Fruit fly (Drosophila melanogaster) whole organism, embryonic: Measurements from ENCODE around the gene CG31960.

ENCODE experiments used
- Abd-B ChIP-seq: fragments of 200-800 bp; sonication (Bioruptor generic); optimal IDR thresholded peaks from 2 replicates; lab custom pipeline; 2018; ENCODE audit warnings: missing biosample characterization, mild to moderate bottlenecking, missing genetic modification characterization, moderate library complexity
- Awh ChIP-seq: fragments of 200-800 bp; sonication (Bioruptor generic); IDR thresholded peaks from 2 replicates; pipeline ENCODE4, ENCODE4 v1.3.6; 2022; ENCODE audit warnings: missing biosample characterization, missing genetic modification characterization
- Blimp-1 ChIP-seq: fragments of 200-800 bp; sonication (Bioruptor generic); optimal IDR thresholded peaks from 3 replicates; lab custom pipeline; 2018; ENCODE audit warnings: missing biosample characterization, missing genetic modification characterization, mild to moderate bottlenecking, moderate library complexity, missing genetic modification reagents
- CG10321 ChIP-seq: fragments of 200-800 bp; sonication (Bioruptor generic); IDR thresholded peaks from 2 replicates; pipeline ENCODE4 v1.3.6; 2022; ENCODE audit warnings: missing biosample characterization, missing genetic modification characterization
- CG10366 ChIP-seq: fragments of 200-800 bp; sonication (Bioruptor generic); IDR thresholded peaks from 2 replicates; pipeline ENCODE4 v1.3.6; 2022; ENCODE audit warnings: missing biosample characterization, missing genetic modification characterization
- CG10462 ChIP-seq: fragments of 200-800 bp; sonication (Bioruptor generic); optimal IDR thresholded peaks from 2 replicates; lab custom pipeline; 2016; ENCODE audit warnings: missing biosample characterization, missing genetic modification characterization
- CG10979 ChIP-seq: fragments of 200-800 bp; sonication (Bioruptor generic); optimal IDR thresholded peaks from 2 replicates; lab custom pipeline; 2018; ENCODE audit warnings: missing biosample characterization, mild to moderate bottlenecking, missing genetic modification characterization, moderate library complexity
- CG11504 ChIP-seq: fragments of 200-800 bp; sonication (Bioruptor generic); optimal IDR thresholded peaks from 3 replicates; lab custom pipeline; 2019; ENCODE audit warnings: missing biosample characterization, mild to moderate bottlenecking, missing genetic modification characterization, moderate library complexity
- CG1233 ChIP-seq: fragments of 200-800 bp; sonication (Bioruptor generic); optimal IDR thresholded peaks from 4 replicates; lab custom pipeline; 2018; ENCODE audit warnings: missing biosample characterization, mild to moderate bottlenecking, missing genetic modification characterization
- CG1529 ChIP-seq: fragments of 200-800 bp; sonication (Bioruptor generic); optimal IDR thresholded peaks from 3 replicates; lab custom pipeline; 2018; ENCODE audit warnings: missing biosample characterization, missing genetic modification characterization
- CG15514 ChIP-seq: fragments of 200-800 bp; sonication (Bioruptor generic); optimal IDR thresholded peaks from 3 replicates; lab custom pipeline; 2017; ENCODE audit warnings: missing biosample characterization, missing genetic modification characterization, mild to moderate bottlenecking, moderate library complexity, missing genetic modification reagents
- CG15696 ChIP-seq: fragments of 200-800 bp; sonication (Bioruptor generic); optimal IDR thresholded peaks from 2 replicates; lab custom pipeline; 2019; ENCODE audit warnings: missing biosample characterization, mild to moderate bottlenecking, missing genetic modification characterization, moderate library complexity
- CG1603 ChIP-seq: fragments of 200-800 bp; sonication (Bioruptor generic); optimal IDR thresholded peaks from 2 replicates; lab custom pipeline; 2019; ENCODE audit warnings: missing biosample characterization, mild to moderate bottlenecking, missing genetic modification characterization, moderate library complexity
- CG16813 ChIP-seq: fragments of 200-800 bp; sonication (Bioruptor generic); IDR thresholded peaks from 3 replicates; pipeline ENCODE4 v1.3.6; 2022; ENCODE audit warnings: missing biosample characterization, missing genetic modification characterization; ENCODE audit not compliant: partially characterized antibody
- CG2199 ChIP-seq: fragments of 200-800 bp; sonication (Bioruptor generic); IDR thresholded peaks from 3 replicates; pipeline ENCODE4 v1.3.6; 2022; ENCODE audit warnings: missing biosample characterization, missing genetic modification characterization
- CG2875 ChIP-seq: fragments of 200-800 bp; sonication (Bioruptor generic); optimal IDR thresholded peaks from 2 replicates; lab custom pipeline; 2017; ENCODE audit warnings: missing biosample characterization, mild to moderate bottlenecking, missing genetic modification characterization, missing genetic modification reagents
- CG3065 ChIP-seq: fragments of 200-800 bp; sonication (Bioruptor generic); optimal IDR thresholded peaks from 2 replicates; lab custom pipeline; 2016; ENCODE audit warnings: missing biosample characterization, missing genetic modification characterization
- CG32772 ChIP-seq: fragments of 200-800 bp; sonication (Bioruptor generic); IDR thresholded peaks from 2 replicates; pipeline ENCODE4 v1.3.6; 2022; ENCODE audit warnings: missing biosample characterization, missing genetic modification characterization
- CG34224 ChIP-seq: fragments of 200-800 bp; sonication (Bioruptor generic); IDR thresholded peaks from 3 replicates; pipeline ENCODE4 v1.3.6; 2022; ENCODE audit warnings: missing biosample characterization, missing genetic modification characterization; ENCODE audit not compliant: partially characterized antibody
- CG4328 ChIP-seq: fragments of 200-800 bp; sonication (Bioruptor generic); optimal IDR thresholded peaks from 3 replicates; lab custom pipeline; 2017; ENCODE audit warnings: missing biosample characterization, missing genetic modification reagents, missing genetic modification characterization
- CG4617 ChIP-seq: fragments of 200-800 bp; sonication (Bioruptor generic); optimal IDR thresholded peaks from 3 replicates; lab custom pipeline; 2016; ENCODE audit warnings: missing biosample characterization, missing genetic modification characterization, borderline replicate concordance
- CG4707 ChIP-seq: fragments of 200-800 bp; sonication (Bioruptor generic); optimal IDR thresholded peaks from 2 replicates; lab custom pipeline; 2018; ENCODE audit warnings: missing biosample characterization, mild to moderate bottlenecking, missing genetic modification characterization, moderate library complexity
- CG4820 ChIP-seq: fragments of 200-800 bp; sonication (Bioruptor generic); optimal IDR thresholded peaks from 3 replicates; lab custom pipeline; 2016; ENCODE audit warnings: missing biosample characterization, missing genetic modification characterization
- CG6689 ChIP-seq: fragments of 200-800 bp; sonication (Bioruptor generic); IDR thresholded peaks from 2 replicates; pipeline ENCODE4 v1.3.6; 2022; ENCODE audit warnings: missing biosample characterization, missing genetic modification characterization
- CG8765 ChIP-seq: fragments of 200-800 bp; sonication (Bioruptor generic); IDR thresholded peaks from 2 replicates; pipeline ENCODE4 v1.3.6; 2022; ENCODE audit warnings: missing biosample characterization, missing genetic modification characterization
- CG9437 ChIP-seq: fragments of 200-800 bp; sonication (Bioruptor generic); optimal IDR thresholded peaks from 2 replicates; lab custom pipeline; 2018; ENCODE audit warnings: missing biosample characterization, mild to moderate bottlenecking, missing genetic modification characterization
- CHES-1-like ChIP-seq: fragments of 200-800 bp; sonication (Bioruptor generic); optimal IDR thresholded peaks from 2 replicates; lab custom pipeline; 2016; ENCODE audit warnings: missing biosample characterization, missing genetic modification characterization
- Camta ChIP-seq: fragments of 200-800 bp; sonication (Bioruptor generic); optimal IDR thresholded peaks from 2 replicates; lab custom pipeline; 2016; ENCODE audit warnings: missing biosample characterization, missing genetic modification characterization
- D ChIP-seq, 2 experiments: fragments of 200-800 bp in 1 of 2; fragments of >200 bp in 1 of 2; sonication (Bioruptor generic) in 1 of 2; optimal IDR thresholded peaks; 2 replicates in 1 of 2; 3 replicates in 1 of 2; lab custom pipeline; 2017; ENCODE audit warnings: mild to moderate bottlenecking in 1 of 2, missing biosample characterization in 1 of 2, missing genetic modification characterization in 1 of 2, missing genetic modification reagents in 1 of 2
- Lpt ChIP-seq: fragments of >200 bp; optimal IDR thresholded peaks from 2 replicates; lab custom pipeline; 2018; ENCODE audit warnings: missing biosample characterization, missing genetic modification characterization
- MESR4 ChIP-seq: fragments of 200-800 bp; sonication (Bioruptor generic); optimal IDR thresholded peaks from 2 replicates; lab custom pipeline; 2018; ENCODE audit warnings: missing biosample characterization, mild to moderate bottlenecking, missing genetic modification characterization, moderate library complexity
- Side ChIP-seq: fragments of 200-800 bp; sonication (Bioruptor generic); optimal IDR thresholded peaks from 2 replicates; lab custom pipeline; 2016; ENCODE audit warnings: missing biosample characterization, missing genetic modification characterization
- Sox100B ChIP-seq: fragments of 200-800 bp; sonication (Bioruptor generic); optimal IDR thresholded peaks from 3 replicates; lab custom pipeline; 2018; ENCODE audit warnings: missing biosample characterization, mild to moderate bottlenecking, missing genetic modification characterization
- ash1 ChIP-seq: fragments of 200-800 bp; sonication (Bioruptor generic); optimal IDR thresholded peaks from 2 replicates; lab custom pipeline; 2018; ENCODE audit warnings: missing biosample characterization, mild to moderate bottlenecking, missing genetic modification characterization
- cwo ChIP-seq: fragments of 200-800 bp; sonication (Bioruptor generic); optimal IDR thresholded peaks from 3 replicates; lab custom pipeline; 2017; ENCODE audit warnings: missing biosample characterization, missing genetic modification characterization, mild to moderate bottlenecking, moderate library complexity, missing genetic modification reagents
- fd96Cb ChIP-seq: fragments of 200-800 bp; sonication (Bioruptor generic); optimal IDR thresholded peaks from 2 replicates; lab custom pipeline; 2018; ENCODE audit warnings: missing biosample characterization, mild to moderate bottlenecking, missing genetic modification characterization, moderate library complexity
- gfzf ChIP-seq: fragments of 200-800 bp; sonication (Bioruptor generic); optimal IDR thresholded peaks from 2 replicates; lab custom pipeline; 2016; ENCODE audit warnings: missing biosample characterization, mild to moderate bottlenecking, missing genetic modification characterization, moderate library complexity
- gsb-n ChIP-seq: fragments of 200-800 bp; sonication (Bioruptor generic); optimal IDR thresholded peaks from 3 replicates; lab custom pipeline; 2018; ENCODE audit warnings: missing biosample characterization, mild to moderate bottlenecking, missing genetic modification characterization
- ken ChIP-seq: fragments of 200-800 bp; sonication (Bioruptor generic); IDR thresholded peaks from 3 replicates; pipeline ENCODE4 v1.3.6; 2022; ENCODE audit warnings: missing biosample characterization, missing genetic modification characterization
- knrl ChIP-seq: fragments of 200-800 bp; sonication (Bioruptor generic); IDR thresholded peaks from 3 replicates; pipeline ENCODE4 v1.3.6; 2022; ENCODE audit warnings: missing biosample characterization, missing genetic modification characterization; ENCODE audit not compliant: partially characterized antibody
- onecut ChIP-seq: fragments of 200-800 bp; sonication (Bioruptor generic); IDR thresholded peaks from 2 replicates; pipeline ENCODE4 v1.3.6; 2022; ENCODE audit warnings: missing biosample characterization, missing genetic modification characterization
- phol ChIP-seq: fragments of 200-800 bp; sonication (Bioruptor generic); optimal IDR thresholded peaks from 3 replicates; lab custom pipeline; 2018; ENCODE audit warnings: missing biosample characterization, mild to moderate bottlenecking, missing genetic modification characterization, moderate library complexity
- pum ChIP-seq: fragments of 200-800 bp; sonication (Bioruptor generic); optimal IDR thresholded peaks from 2 replicates; lab custom pipeline; 2016; ENCODE audit warnings: missing biosample characterization, missing genetic modification characterization
- pzg ChIP-seq: fragments of 200-800 bp; sonication (Bioruptor generic); optimal IDR thresholded peaks from 3 replicates; lab custom pipeline; 2018; ENCODE audit warnings: missing biosample characterization, mild to moderate bottlenecking, missing genetic modification characterization, moderate library complexity
- salm ChIP-seq: fragments of 200-800 bp; sonication (Bioruptor generic); optimal IDR thresholded peaks from 2 replicates; lab custom pipeline; 2018; ENCODE audit warnings: missing biosample characterization, mild to moderate bottlenecking, missing genetic modification characterization
- seq ChIP-seq: fragments of 200-800 bp; sonication (Bioruptor generic); IDR thresholded peaks from 2 replicates; pipeline ENCODE4 v1.3.6; 2022; ENCODE audit warnings: missing biosample characterization, missing genetic modification characterization
- slbo ChIP-seq: fragments of 200-800 bp; sonication (Bioruptor generic); IDR thresholded peaks from 2 replicates; pipeline ENCODE4 v1.3.6; 2022; ENCODE audit warnings: missing biosample characterization, missing genetic modification characterization
- sob ChIP-seq: fragments of 200-800 bp; sonication (Bioruptor generic); IDR thresholded peaks from 2 replicates; pipeline ENCODE4 v1.3.6; 2022; ENCODE audit warnings: missing biosample characterization, missing genetic modification characterization
- zen2 ChIP-seq: fragments of 200-800 bp; sonication (Bioruptor generic); IDR thresholded peaks from 3 replicates; pipeline ENCODE4 v1.3.6; 2022; ENCODE audit warnings: missing biosample characterization, missing genetic modification characterization; ENCODE audit not compliant: partially characterized antibody

The CG31960 gene

DNA sequence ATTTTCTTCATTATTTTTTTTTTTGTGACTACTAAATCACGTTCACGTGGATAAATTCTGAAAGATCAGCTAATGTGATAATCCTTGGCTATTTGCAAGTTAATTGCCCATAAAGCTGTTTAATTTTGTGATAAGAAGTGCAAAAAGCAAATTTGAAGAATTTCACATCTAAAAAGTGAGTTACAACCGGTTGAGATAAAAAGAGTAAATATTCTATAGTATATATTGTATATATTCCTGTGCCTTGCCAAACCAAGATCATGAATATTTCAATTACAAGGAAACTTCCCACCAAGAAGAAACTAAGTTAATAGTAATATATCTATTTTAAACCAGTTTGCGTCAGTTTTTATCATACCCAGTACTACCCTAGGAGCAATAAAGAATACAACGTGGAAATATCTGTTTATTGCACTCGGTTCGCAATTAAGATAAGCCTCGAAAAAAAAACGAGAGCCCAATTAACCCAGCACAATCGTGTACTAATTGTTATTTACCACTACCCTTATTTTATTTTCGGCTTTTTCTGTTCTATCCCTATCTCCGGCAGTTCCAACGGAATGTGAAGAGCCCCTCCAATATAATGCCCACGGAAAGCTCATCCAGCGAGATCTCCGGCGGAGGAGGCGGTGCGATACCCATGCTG is 5.5 kb upstream of the CG31960 start (continued):
- TF ChIP-seq CG10321 (no peak), gsb-n (no peak), CG10979 (tag; lab: Kevin White, UChicago) (no peak), CG4328 (GFP tag; lab: Kevin White, UChicago) (no peak), CG2199 (GFP tag; lab: Robert Waterston, UW) (no peak), CG11504 (tag; lab: Kevin White, UChicago) (peak; percentile 38), seq (GFP tag; lab: Robert Waterston, UW) (no peak), CG8765 (no peak), CG34224 (GFP tag; lab: Robert Waterston, UW) (no peak), zen2 (GFP tag; lab: Robert Waterston, UW) (no peak), gfzf (no peak), CG10366 (GFP tag; lab: Robert Waterston, UW) (no peak), CG15514 (GFP tag; lab: Kevin White, UChicago) (no peak), Lpt (no peak), CG16813 (GFP tag; lab: Robert Waterston, UW) (no peak), Sox100B (GFP tag; lab: Kevin White, UChicago) (peak; percentile 33), salm (tag; lab: Kevin White, UChicago) (no peak), CHES-1-like (no peak), CG1529 (no peak), sob (GFP tag; lab: Robert Waterston, UW) (no peak), knrl (no peak), Camta (GFP tag; lab: Kevin White, UChicago) (no peak), CG9437 (GFP tag; lab: Kevin White, UChicago) (peak; percentile 63), CG4617 (GFP tag; lab: Kevin White, UChicago) (no peak), onecut (GFP tag; lab: Robert Waterston, UW) (no peak), pzg (no peak), Abd-B (GFP tag; lab: Kevin White, UChicago) (no peak), ken (GFP tag; lab: Robert Waterston, UW) (no peak), CG1233 (GFP tag; lab: Kevin White, UChicago) (no peak), CG1603 (no peak), MESR4 (GFP tag; lab: Kevin White, UChicago) (no peak), Awh (peak; percentile 18; the same call in 1 of the 2 replicates), fd96Cb (no peak), CG3065 (GFP tag; lab: Kevin White, UChicago) (no peak), cwo (no peak), Side (GFP tag; lab: Kevin White, UChicago) (no peak), ash1 (GFP tag; lab: Kevin White, UChicago) (no peak), CG15696 (tag; lab: Kevin White, UChicago) (no peak), CG4707 (no peak), CG2875 (GFP tag; lab: Kevin White, UChicago) (no peak), D (optimal IDR thresholded peaks at IDR 0.05; lab: Kevin White, UChicago) (no peak), D (GFP tag; optimal IDR thresholded peaks at IDR 0.05; lab: Kevin White, UChicago) (no peak), CG6689 (GFP tag; lab: Robert Waterston, UW) (no peak), CG32772 (GFP tag; lab: Robert Waterston, UW) (no peak), CG4820 (no peak), pum (no peak), slbo (GFP tag; lab: Robert Waterston, UW) (no peak), Blimp-1 (GFP tag; lab: Kevin White, UChicago) (no peak), phol (tag; lab: Kevin White, UChicago) (no peak), CG10462 (GFP tag; lab: Kevin White, UChicago) (no peak)
